Fruit fly (Drosophila melanogaster): ENCODE data around the gene IRSp53.

- TF ChIP-seq woc (GFP tag; optimal IDR thresholded peaks at IDR 0.05) (no peak), CG32264 (GFP tag; optimal IDR thresholded peaks at IDR 0.05) (no peak), psq (GFP tag; optimal IDR thresholded peaks at IDR 0.05) (no peak), Vsx2 (GFP tag; optimal IDR thresholded peaks at IDR 0.05; ENCODE audit: partially characterized antibody) (no peak), usp (GFP tag; optimal IDR thresholded peaks at IDR 0.05) (no peak), pan (optimal IDR thresholded peaks at IDR 0.05) (no peak), tai (GFP tag; optimal IDR thresholded peaks at IDR 0.05) (no peak), Sp1 (GFP tag; optimal IDR thresholded peaks at IDR 0.05) (no peak), Dfd (GFP tag; optimal IDR thresholded peaks at IDR 0.05) (peak; percentile 81), sv (GFP tag; optimal IDR thresholded peaks at IDR 0.05) (no peak), Abd-B (GFP tag; optimal IDR thresholded peaks at IDR 0.05) (no peak)
These were observed 48.1 kb downstream of the IRSp53 start for dm6 chr3L:11183965-11184364.

All from whole organism, wandering third instar larva.